Fruit fly (Drosophila melanogaster) whole organism, pupa: ENCODE data around the gene TotZ.

ENCODE experiments used
- CG10348 ChIP-seq: fragments of 200-800 bp; sonication (Bioruptor generic); IDR thresholded peaks from 2 replicates; pipeline ENCODE4 v1.3.6; 2022; ENCODE audit warnings: missing biosample characterization, missing genetic modification characterization
- CG12605 ChIP-seq: fragments of 200-800 bp; sonication (Bioruptor generic); IDR thresholded peaks from 2 replicates; pipeline ENCODE4 v1.3.6; 2022; ENCODE audit warnings: missing biosample characterization, missing genetic modification characterization
- CG13204 ChIP-seq: fragments of 200-800 bp; sonication (Bioruptor generic); optimal IDR thresholded peaks from 2 replicates; lab custom pipeline; 2018; ENCODE audit warnings: missing biosample characterization, mild to moderate bottlenecking, missing genetic modification characterization, moderate library complexity
- CG14655 ChIP-seq: fragments of 200-800 bp; sonication (Bioruptor generic); optimal IDR thresholded peaks from 3 replicates; lab custom pipeline; 2017; ENCODE audit warnings: mild to moderate bottlenecking, missing biosample characterization, missing genetic modification reagents, missing genetic modification characterization
- CG15710 ChIP-seq: fragments of 200-800 bp; sonication (Bioruptor generic); optimal IDR thresholded peaks from 2 replicates; lab custom pipeline; 2018; ENCODE audit warnings: missing biosample characterization, mild to moderate bottlenecking, missing genetic modification characterization, moderate library complexity
- CG17806 ChIP-seq: fragments of 200-800 bp; sonication (Bioruptor generic); optimal IDR thresholded peaks from 2 replicates; lab custom pipeline; 2018; ENCODE audit warnings: missing biosample characterization, mild to moderate bottlenecking, missing genetic modification characterization, moderate library complexity
- CG32121 ChIP-seq: fragments of 200-800 bp; sonication (Bioruptor generic); IDR thresholded peaks from 2 replicates; pipeline ENCODE4 v1.3.6; 2022; ENCODE audit warnings: missing biosample characterization, missing genetic modification characterization
- CG34367 ChIP-seq: fragments of 200-800 bp; sonication (Bioruptor generic); optimal IDR thresholded peaks from 2 replicates; lab custom pipeline; 2018; ENCODE audit warnings: missing biosample characterization, mild to moderate bottlenecking, missing genetic modification characterization
- CG4496 ChIP-seq: fragments of 200-800 bp; sonication (Bioruptor generic); IDR thresholded peaks from 3 replicates; pipeline ENCODE4 v1.3.6; 2022; ENCODE audit warnings: missing biosample characterization, missing genetic modification characterization
- CG8159 ChIP-seq: fragments of 200-800 bp; sonication (Bioruptor generic); optimal IDR thresholded peaks from 3 replicates; lab custom pipeline; 2018; ENCODE audit warnings: missing biosample characterization, mild to moderate bottlenecking, missing genetic modification characterization, moderate library complexity
- CG8301 ChIP-seq: fragments of 200-800 bp; sonication (Bioruptor generic); optimal IDR thresholded peaks from 2 replicates; lab custom pipeline; 2018; ENCODE audit warnings: missing biosample characterization, mild to moderate bottlenecking, missing genetic modification characterization
- CG9948 ChIP-seq: fragments of 200-800 bp; sonication (Bioruptor generic); optimal IDR thresholded peaks from 2 replicates; lab custom pipeline; 2018; ENCODE audit warnings: missing biosample characterization, mild to moderate bottlenecking, missing genetic modification characterization, moderate library complexity
- D1 ChIP-seq: fragments of 200-800 bp; sonication (Bioruptor generic); optimal IDR thresholded peaks from 2 replicates; lab custom pipeline; 2018; ENCODE audit warnings: missing biosample characterization, mild to moderate bottlenecking, missing genetic modification characterization, moderate library complexity
- EcR ChIP-seq: fragments of 200-800 bp; sonication (Bioruptor generic); optimal IDR thresholded peaks from 3 replicates; lab custom pipeline; 2019; ENCODE audit warnings: missing biosample characterization, missing genetic modification characterization, mild to moderate bottlenecking, moderate library complexity, missing genetic modification reagents
- Ets98B ChIP-seq: fragments of 200-800 bp; sonication (Bioruptor generic); IDR thresholded peaks from 2 replicates; pipeline ENCODE4 v1.3.6; 2022; ENCODE audit warnings: missing biosample characterization, missing genetic modification characterization
- Pif1A ChIP-seq: fragments of 200-800 bp; sonication (Bioruptor generic); optimal IDR thresholded peaks from 3 replicates; lab custom pipeline; 2016; ENCODE audit warnings: missing biosample characterization, missing genetic modification characterization
- Pif1B ChIP-seq: fragments of 200-800 bp; sonication (Bioruptor generic); optimal IDR thresholded peaks from 3 replicates; lab custom pipeline; 2016; ENCODE audit warnings: missing biosample characterization, missing genetic modification characterization
- Snoo ChIP-seq: fragments of 200-800 bp; sonication (Bioruptor generic); optimal IDR thresholded peaks from 3 replicates; lab custom pipeline; 2017; ENCODE audit warnings: missing biosample characterization, mild to moderate bottlenecking, missing genetic modification characterization, inconsistent platforms
- fd96Ca ChIP-seq: fragments of 200-800 bp; sonication (Bioruptor generic); IDR thresholded peaks from 3 replicates; pipeline ENCODE4 v1.3.6; 2022; ENCODE audit warnings: missing biosample characterization, missing genetic modification characterization
- gl ChIP-seq: fragments of 200-800 bp; sonication (Bioruptor generic); optimal IDR thresholded peaks from 2 replicates; lab custom pipeline; 2018; ENCODE audit warnings: missing biosample characterization, mild to moderate bottlenecking, missing genetic modification characterization
- rn ChIP-seq: fragments of 200-800 bp; sonication (Bioruptor generic); IDR thresholded peaks from 2 replicates; pipeline ENCODE4 v1.3.6; 2022; ENCODE audit warnings: missing biosample characterization, missing genetic modification characterization

The TotZ gene

DNA sequence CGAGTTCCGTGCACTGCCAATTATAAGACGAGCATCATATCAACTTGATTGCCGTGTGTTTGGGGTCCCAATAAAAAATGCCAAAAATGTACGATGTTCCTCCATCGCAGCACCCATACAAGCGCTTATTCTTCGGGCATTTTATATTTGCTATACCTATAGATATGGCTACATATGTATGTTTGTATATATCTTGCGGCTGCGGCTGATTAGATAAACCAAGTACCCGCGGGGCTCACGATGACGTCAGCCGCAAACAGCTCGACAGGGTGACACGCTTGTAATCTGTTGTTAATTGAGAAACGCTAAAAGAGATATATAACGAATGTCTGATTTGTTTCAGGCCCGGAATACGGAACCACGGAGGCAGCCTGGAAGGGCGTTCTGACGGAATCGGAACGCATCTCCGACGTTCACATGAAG is 40.3 kb upstream of the TotZ start:
- TF ChIP-seq Pif1A (GFP tag; lab: Kevin White, UChicago), result no peak
- TF ChIP-seq rn, result no peak
- no peak for TF ChIP-seq CG10348
- TF ChIP-seq CG32121, result no peak

DNA sequence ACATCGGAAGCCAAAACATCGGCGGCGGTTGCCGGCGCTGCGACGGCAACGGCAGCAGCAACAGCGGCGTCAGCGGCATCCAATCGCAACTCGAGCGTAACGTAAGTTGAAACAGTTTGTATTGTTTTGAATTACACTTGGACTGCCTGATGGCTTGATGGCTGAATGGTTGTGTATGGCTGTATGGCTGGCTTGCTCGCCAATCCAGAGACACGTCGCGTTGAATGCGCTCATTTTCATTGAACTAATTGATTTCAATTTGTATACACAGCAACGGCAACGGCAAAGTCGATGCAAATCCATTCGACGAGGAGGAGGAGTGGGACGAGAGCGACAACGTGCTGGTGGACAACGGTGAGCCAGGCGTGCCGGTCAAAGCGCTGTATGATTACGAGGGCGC is 38.7 kb upstream of the TotZ start:
- no peak for TF ChIP-seq Pif1B (GFP tag; lab: Kevin White, UChicago)
- no peak for TF ChIP-seq CG34367 (tag; lab: Kevin White, UChicago)
- no peak for TF ChIP-seq Pif1A (GFP tag; lab: Kevin White, UChicago)
- no peak for TF ChIP-seq EcR
- TF ChIP-seq Ets98B (GFP tag; lab: Robert Waterston, UW), result no peak

DNA sequence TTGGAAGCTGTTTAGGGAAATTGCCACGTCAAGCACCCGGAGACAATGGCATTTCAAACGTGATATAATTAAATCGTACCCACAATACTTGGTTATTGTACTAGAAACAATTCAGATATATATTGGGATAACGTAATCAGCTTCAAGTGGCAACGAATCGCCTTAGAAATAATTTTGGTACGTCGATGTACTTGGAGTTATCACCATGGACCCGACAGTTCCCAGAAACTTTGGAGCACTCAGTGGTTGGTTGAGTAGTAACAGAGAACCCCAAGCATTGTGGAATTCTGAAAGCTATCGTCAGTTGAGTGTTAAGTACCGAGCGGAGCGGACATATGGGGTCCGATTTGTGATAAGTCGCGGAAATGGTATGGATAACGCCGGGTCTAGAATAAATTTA is 35.7 kb upstream of the TotZ start, which contains the start of gene CG15695:
TSS of gene CG15695 (plus strand) at position 301 of the 400 bp plus-strand sequence.
- TF ChIP-seq CG17806 (tag; lab: Kevin White, UChicago), result no peak
- no peak for TF ChIP-seq rn
- TF ChIP-seq gl (tag; lab: Kevin White, UChicago), result no peak
- no peak for TF ChIP-seq Ets98B (GFP tag; lab: Robert Waterston, UW)
- TF ChIP-seq CG13204, result no peak

DNA sequence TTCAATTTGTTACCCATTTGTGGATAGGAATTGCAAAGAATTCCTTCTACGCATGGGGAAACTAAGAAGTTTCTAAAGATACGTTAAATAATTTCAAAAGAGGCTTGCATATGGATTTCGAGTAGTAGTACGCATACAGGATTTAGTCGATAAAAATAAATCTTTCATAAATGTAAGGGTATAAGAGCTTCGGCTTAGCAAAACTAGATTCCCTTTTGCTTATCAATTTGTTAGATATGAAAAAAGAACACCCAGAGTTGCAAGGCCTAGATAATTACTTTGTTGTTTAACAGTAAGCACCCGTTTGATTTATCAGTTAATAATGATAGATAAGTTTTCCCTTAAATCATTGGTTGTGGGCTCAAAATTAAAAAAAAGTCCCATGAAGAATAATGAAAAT is 32.0 kb upstream of the TotZ start:
- no peak for TF ChIP-seq CG14655 (GFP tag; lab: Kevin White, UChicago)
- no peak for TF ChIP-seq CG12605
- TF ChIP-seq D1 (tag; lab: Kevin White, UChicago), result no peak
- no peak for TF ChIP-seq fd96Ca
- TF ChIP-seq Pif1B (GFP tag; lab: Kevin White, UChicago), result no peak
- no peak for TF ChIP-seq CG15710
- TF ChIP-seq CG10348, result no peak
- TF ChIP-seq CG34367 (tag; lab: Kevin White, UChicago), result no peak
- no peak for TF ChIP-seq Snoo (tag; lab: Kevin White, UChicago)
- no peak for TF ChIP-seq CG13204
- TF ChIP-seq CG4496, result no peak
- no peak for TF ChIP-seq EcR
- TF ChIP-seq gl (tag; lab: Kevin White, UChicago), result no peak
- TF ChIP-seq Ets98B (GFP tag; lab: Robert Waterston, UW), result no peak

DNA sequence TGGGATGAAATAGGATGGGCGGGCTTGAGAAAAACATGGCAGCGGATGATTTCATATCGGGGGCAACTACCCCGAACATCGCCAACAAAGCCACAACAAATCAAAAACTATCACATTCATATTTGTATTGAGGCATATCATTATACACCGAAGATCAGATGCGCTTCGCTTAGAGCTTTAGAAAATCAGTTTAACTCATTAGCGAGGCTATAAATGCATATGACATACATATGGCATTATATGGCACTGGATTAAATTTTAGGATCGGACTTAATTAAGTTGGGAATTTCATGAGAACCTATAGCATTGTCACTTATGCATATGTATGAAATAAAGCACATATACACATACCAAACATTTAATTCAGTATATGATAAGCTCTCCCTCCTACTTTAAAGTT is 31.2 kb upstream of the TotZ start:
- TF ChIP-seq CG12605, result no peak
- no peak for TF ChIP-seq CG15710
- no peak for TF ChIP-seq rn
- no peak for TF ChIP-seq Ets98B (GFP tag; lab: Robert Waterston, UW)
- TF ChIP-seq CG14655 (GFP tag; lab: Kevin White, UChicago), result no peak
- no peak for TF ChIP-seq CG17806 (tag; lab: Kevin White, UChicago)
- no peak for TF ChIP-seq CG13204
- no peak for TF ChIP-seq CG32121
- no peak for TF ChIP-seq D1 (tag; lab: Kevin White, UChicago)
- no peak for TF ChIP-seq CG34367 (tag; lab: Kevin White, UChicago)
- TF ChIP-seq CG8301, result no peak
- no peak for TF ChIP-seq fd96Ca
- TF ChIP-seq Snoo (tag; lab: Kevin White, UChicago), result no peak
- TF ChIP-seq Pif1A (GFP tag; lab: Kevin White, UChicago), result no peak
- TF ChIP-seq CG4496, result no peak
- TF ChIP-seq CG9948, result no peak
- TF ChIP-seq CG8159 (tag; lab: Kevin White, UChicago), result no peak
- TF ChIP-seq, all 21 proteins: peak for 0

DNA sequence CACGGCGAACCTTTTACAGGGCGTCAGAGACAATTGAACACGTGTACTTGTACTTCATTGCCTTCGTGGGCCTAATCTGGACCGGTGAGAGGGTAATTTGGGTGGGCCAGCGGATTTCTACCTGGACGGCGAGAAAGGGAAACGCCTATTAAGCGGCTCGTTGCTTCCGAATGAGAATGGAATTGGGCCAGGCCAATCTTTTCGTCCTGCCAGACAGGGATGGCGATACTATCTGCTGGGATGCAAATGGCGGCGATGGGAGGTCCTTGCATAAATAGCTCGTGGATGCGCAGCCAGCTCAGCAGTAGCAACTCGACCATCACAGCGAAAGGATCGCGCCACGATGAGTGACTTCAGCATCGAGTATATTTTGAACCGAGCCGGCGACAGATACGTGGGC is 30.8 kb upstream of the TotZ start, which contains the start of gene CG15696:
TSS of gene CG15696 (plus strand) at position 301 of the 400 bp plus-strand sequence.
- TF ChIP-seq CG13204 (no peak), rn (no peak), gl (tag; lab: Kevin White, UChicago) (no peak), CG32121 (no peak), CG14655 (GFP tag; lab: Kevin White, UChicago) (no peak), CG8301 (no peak), D1 (tag; lab: Kevin White, UChicago) (no peak)
- TF ChIP-seq, all 21 proteins: peak for 0

DNA sequence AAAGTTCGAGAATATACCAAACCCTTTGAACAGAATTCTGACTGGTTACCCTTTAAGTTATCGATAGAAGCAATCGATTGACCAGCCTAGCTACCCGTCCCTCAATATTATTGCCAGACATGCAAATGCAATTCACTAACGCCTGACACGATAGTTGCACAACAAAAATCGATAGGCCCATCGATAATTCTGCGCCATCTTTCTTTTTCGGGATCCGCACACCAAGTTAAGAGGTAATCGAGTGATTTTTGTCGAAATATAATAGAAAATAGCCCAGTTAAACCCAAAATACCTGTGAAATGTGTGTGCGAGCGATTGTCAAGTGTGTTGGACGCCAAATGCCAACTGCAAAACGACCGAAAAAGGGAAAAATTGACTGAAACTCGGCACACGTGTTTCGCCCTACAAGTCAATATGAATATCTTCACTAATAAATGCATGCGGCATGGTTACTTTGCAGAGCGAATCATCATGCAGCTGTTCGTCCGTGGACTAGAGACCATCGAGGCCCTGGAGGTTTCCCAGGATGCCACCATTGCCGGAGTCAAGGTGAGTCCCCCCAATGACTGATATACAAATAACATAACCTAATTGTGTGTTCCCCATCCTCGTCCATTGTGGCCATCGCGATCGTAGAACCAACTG is 27.0 kb upstream of the TotZ start, which contains the start of gene RpS30:
TSS of gene RpS30 (plus strand) at position 122 of the 645 bp plus-strand sequence.
- TF ChIP-seq CG34367 (tag; lab: Kevin White, UChicago), result no peak
- TF ChIP-seq gl (tag; lab: Kevin White, UChicago), result no peak
- peak; percentile 24 for TF ChIP-seq Snoo (tag; lab: Kevin White, UChicago)

DNA sequence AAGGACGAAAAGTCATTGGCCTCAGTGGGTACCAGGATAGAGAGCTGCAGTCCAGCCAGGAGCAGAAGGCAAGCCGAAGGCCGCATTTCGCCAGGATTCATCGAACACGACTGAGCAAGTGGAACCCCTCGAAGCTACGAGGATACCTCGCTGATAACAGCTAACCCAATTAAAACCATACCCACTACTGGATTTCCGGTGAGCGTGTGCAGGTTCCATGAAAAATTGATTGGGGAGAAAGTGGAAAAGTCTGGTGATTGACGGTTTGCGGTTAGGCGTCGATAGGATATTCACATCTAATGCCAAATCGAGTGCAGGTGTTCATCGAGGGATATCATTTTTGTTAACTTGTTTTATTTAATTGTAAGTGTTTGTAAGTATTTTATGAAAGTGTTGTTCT is 17.7 kb upstream of the TotZ start, which contains the start of gene Ir93a:
TSS of gene Ir93a (minus strand) at position 101 of the 400 bp plus-strand sequence.
- TF ChIP-seq CG14655 (GFP tag; lab: Kevin White, UChicago), result no peak
- TF ChIP-seq Ets98B (GFP tag; lab: Robert Waterston, UW), result no peak
- TF ChIP-seq CG4496, result no peak
- no peak for TF ChIP-seq CG13204
- no peak for TF ChIP-seq D1 (tag; lab: Kevin White, UChicago)
- TF ChIP-seq CG9948, result no peak
- TF ChIP-seq CG8159 (tag; lab: Kevin White, UChicago), result no peak
- no peak for TF ChIP-seq CG34367 (tag; lab: Kevin White, UChicago)
- no peak for TF ChIP-seq gl (tag; lab: Kevin White, UChicago)
- no peak for TF ChIP-seq fd96Ca
- TF ChIP-seq CG10348, result no peak
- TF ChIP-seq Snoo (tag; lab: Kevin White, UChicago), result no peak
- TF ChIP-seq CG15710, result no peak
- no peak for TF ChIP-seq rn
- no peak for TF ChIP-seq Pif1B (GFP tag; lab: Kevin White, UChicago)
- TF ChIP-seq, all 21 proteins: peak for 0
